Fruit fly (Drosophila melanogaster): ENCODE results near the gene psd.

psd gene

dm6 chr2L:5997609-5998229 lies 33.0 kb upstream of the psd start:
- no peak for TF ChIP-seq CG10959 (GFP tag; IDR thresholded peaks at IDR 0.05)
- TF ChIP-seq CkIIα-i1 (GFP tag; IDR thresholded peaks at IDR 0.05): no peak
- peak; percentile 67 for TF ChIP-seq CG6854 (GFP tag; optimal IDR thresholded peaks at IDR 0.05)
- no peak for TF ChIP-seq yki (optimal IDR thresholded peaks at IDR 0.05)
- TF ChIP-seq Scr (GFP tag; IDR thresholded peaks at IDR 0.05; ENCODE audit: partially characterized antibody): no peak
- TF ChIP-seq CG16813 (GFP tag; IDR thresholded peaks at IDR 0.05; ENCODE audit: partially characterized antibody): no peak
- no peak for TF ChIP-seq dmrt11E (tag; optimal IDR thresholded peaks at IDR 0.05)
- TF ChIP-seq CG13624 (GFP tag; optimal IDR thresholded peaks at IDR 0.05): peak; percentile 3
- TF ChIP-seq CG15696 (tag; optimal IDR thresholded peaks at IDR 0.05): peak; percentile 20
- no peak for TF ChIP-seq Oaz (GFP tag; IDR thresholded peaks at IDR 0.05)
- no peak for TF ChIP-seq rib (GFP tag; IDR thresholded peaks at IDR 0.05)
- peak; percentile 84 for TF ChIP-seq CG4328 (GFP tag; optimal IDR thresholded peaks at IDR 0.05)
- peak; percentile 94 for TF ChIP-seq Med (GFP tag)
- TF ChIP-seq corto (GFP tag; optimal IDR thresholded peaks at IDR 0.05): no peak
- TF ChIP-seq B-H2 (GFP tag; optimal IDR thresholded peaks at IDR 0.05): no peak
- no peak for TF ChIP-seq NK7.1 (GFP tag; optimal IDR thresholded peaks at IDR 0.05)
- TF ChIP-seq nerfin-1 (tag; optimal IDR thresholded peaks at IDR 0.05): peak; percentile 72
- peak; percentile 1 for TF ChIP-seq shn (GFP tag; optimal IDR thresholded peaks at IDR 0.05)
- no peak for TF ChIP-seq pnt (GFP tag; optimal IDR thresholded peaks at IDR 0.05)
- TF ChIP-seq psq (GFP tag; optimal IDR thresholded peaks at IDR 0.05): no peak
- TF ChIP-seq CG18476 (GFP tag; optimal IDR thresholded peaks at IDR 0.05): no peak
- TF ChIP-seq CG9215 (GFP tag; IDR thresholded peaks at IDR 0.05): no peak
- no peak for TF ChIP-seq al (GFP tag; IDR thresholded peaks at IDR 0.05)
- TF ChIP-seq Dp (GFP tag; optimal IDR thresholded peaks at IDR 0.05): no peak
- TF ChIP-seq Usf (GFP tag; optimal IDR thresholded peaks at IDR 0.05): no peak
- peak; percentile 46 for TF ChIP-seq pb (GFP tag; optimal IDR thresholded peaks at IDR 0.05)
- TF ChIP-seq kay (GFP tag; optimal IDR thresholded peaks at IDR 0.05): no peak
- TF ChIP-seq trem (tag; optimal IDR thresholded peaks at IDR 0.05): peak; percentile 21
- peak; percentile 41 for TF ChIP-seq HmgZ (tag; optimal IDR thresholded peaks at IDR 0.05)
- TF ChIP-seq sob (GFP tag; IDR thresholded peaks at IDR 0.05): peak; percentile 42; the same call in 1 of the 2 replicates
- TF ChIP-seq CG43689 (GFP tag; IDR thresholded peaks at IDR 0.05): no peak
- TF ChIP-seq ab (GFP tag; optimal IDR thresholded peaks at IDR 0.05): no peak
- no peak for TF ChIP-seq NC2β (GFP tag; optimal IDR thresholded peaks at IDR 0.05)
- no peak for TF ChIP-seq CG31388 (GFP tag; optimal IDR thresholded peaks at IDR 0.05)
- 0 out of 3 replicates have a peak, but pooled peaks have one; percentile 4 for TF ChIP-seq sr (GFP tag; IDR thresholded peaks at IDR 0.05)
- no peak for TF ChIP-seq Nf-YA (GFP tag; IDR thresholded peaks at IDR 0.05)
- no peak for TF ChIP-seq sc (optimal IDR thresholded peaks at IDR 0.05)
- TF ChIP-seq sc (GFP tag; optimal IDR thresholded peaks at IDR 0.05): no peak
- peak in 1 of 2 experiments; percentile 14 for TF ChIP-seq dpn (GFP tag; optimal IDR thresholded peaks at IDR 0.05)
- TF ChIP-seq CG18599 (GFP tag; optimal IDR thresholded peaks at IDR 0.05): peak; percentile 83
- TF ChIP-seq ftz-f1 (GFP tag; optimal IDR thresholded peaks at IDR 0.05): no peak
- no peak for TF ChIP-seq CHES-1-like (GFP tag; optimal IDR thresholded peaks at IDR 0.05)
- TF ChIP-seq Poxn (GFP tag; IDR thresholded peaks at IDR 0.05): no peak
- TF ChIP-seq gsb-n (tag; optimal IDR thresholded peaks at IDR 0.05): peak; percentile 53
- TF ChIP-seq emc (GFP tag; optimal IDR thresholded peaks at IDR 0.05): no peak
- peak; percentile 67 for TF ChIP-seq CG9727 (GFP tag; optimal IDR thresholded peaks at IDR 0.05)
- TF ChIP-seq CG10209 (GFP tag; optimal IDR thresholded peaks at IDR 0.05): peak; percentile 24
- TF ChIP-seq jigr1 (GFP tag; IDR thresholded peaks at IDR 0.05): no peak
- TF ChIP-seq Rfx (GFP tag; IDR thresholded peaks at IDR 0.05): peak; percentile 28; the same call in 1 of the 2 replicates
- TF ChIP-seq ham (GFP tag; IDR thresholded peaks at IDR 0.05): no peak
- peak; percentile 39 for TF ChIP-seq CoRest (tag; optimal IDR thresholded peaks at IDR 0.05)
- TF ChIP-seq Camta (GFP tag; optimal IDR thresholded peaks at IDR 0.05): no peak

All from whole organism, embryonic.